Worm (Caenorhabditis elegans) whole organism, L4/young adult: ENCODE results near the gene Y57G11C.48.
A peak's percentile ranks its signal among the peaks of the same experiment; 100 is the strongest.

ENCODE experiments used
- W03F9.2 ChIP-seq: fragments of 150-350 bp; optimal IDR thresholded peaks from 2 replicates; lab custom pipeline; 2014; ENCODE audit warnings: missing biosample characterization, missing genetic modification characterization
- dao-5 ChIP-seq: sonication (generic microtip); optimal IDR thresholded peaks from 2 replicates; lab custom pipeline; 2016; ENCODE audit warnings: missing genotype, missing genetic modification characterization, moderate library complexity, missing compliant biosample characterization
- him-1 ChIP-seq: sonication (generic microtip); optimal IDR thresholded peaks from 2 replicates; lab custom pipeline; 2016; ENCODE audit warnings: missing genotype, missing genetic modification reagents, missing genetic modification characterization, missing compliant biosample characterization

- no peak for TF ChIP-seq dao-5 (tag; lab: Kevin White, UChicago)
- TF ChIP-seq him-1 (tag; lab: Kevin White, UChicago) = no peak
- peak; percentile 87 for TF ChIP-seq W03F9.2 (tag; lab: Kevin White, UChicago)
Observed at ce11 chrIV:14959375-14959774, 15.2 kb upstream of the Y57G11C.48 start.
